Fruit fly (Drosophila melanogaster) Kc167 (cell line): Measurements from ENCODE around the gene CG6749.

Source experiments
- Myc ChIP-seq: fragments of >200 bp; optimal IDR thresholded peaks from 2 replicates; lab custom pipeline; 2017; ENCODE audit warnings: missing external identifiers
- h ChIP-seq: fragments of >200 bp; optimal IDR thresholded peaks from 3 replicates; lab custom pipeline; 2018; ENCODE audit warnings: missing external identifiers
- psq ChIP-seq: fragments of >200 bp; optimal IDR thresholded peaks from 2 replicates; lab custom pipeline; 2017; ENCODE audit warnings: missing external identifiers

DNA sequence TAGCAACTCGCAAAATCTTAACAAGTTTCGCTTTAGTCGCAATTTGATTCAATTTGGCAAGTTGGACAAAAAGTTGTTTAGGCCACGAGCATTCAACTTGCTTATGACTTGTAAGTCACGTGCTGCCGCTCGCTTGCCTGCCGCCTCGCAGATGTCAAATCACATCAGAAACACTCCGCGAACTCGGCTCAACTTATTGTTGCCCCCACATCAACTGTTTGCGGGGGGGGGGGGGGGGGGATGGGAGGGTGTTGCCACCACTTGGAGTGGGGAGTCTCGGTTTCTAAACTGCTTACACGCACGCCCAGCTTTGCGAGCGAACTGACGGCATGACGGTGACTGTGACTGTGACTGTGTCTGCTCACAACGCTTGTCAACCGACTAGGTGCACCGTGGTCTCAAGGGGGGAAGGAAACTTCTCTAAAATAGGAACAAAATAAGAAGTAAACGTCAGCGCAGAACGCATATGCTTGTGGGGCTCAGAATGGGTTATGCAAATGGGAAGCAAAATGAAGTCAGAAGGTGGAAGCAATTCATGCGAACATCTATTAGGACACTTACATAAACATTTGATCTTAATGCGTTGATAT is 43.3 kb upstream of the CG6749 start:
- TF ChIP-seq h (lab: Kevin White, UChicago) = no peak
- TF ChIP-seq psq (lab: Kevin White, UChicago) = no peak
- no peak for TF ChIP-seq Myc (lab: Kevin White, UChicago)
